Fruit fly (Drosophila melanogaster) ovary, adult (tissue): ENCODE measurements around the gene CG14507.

Experiments
- CG17801 ChIP-seq: fragments of 200-800 bp; optimal IDR thresholded peaks from 2 replicates; lab custom pipeline; 2019; ENCODE audit warnings: missing biosample characterization, mild to moderate bottlenecking, missing genetic modification characterization, moderate library complexity; ENCODE audit not compliant: partially characterized antibody

The CG14507 gene

DNA sequence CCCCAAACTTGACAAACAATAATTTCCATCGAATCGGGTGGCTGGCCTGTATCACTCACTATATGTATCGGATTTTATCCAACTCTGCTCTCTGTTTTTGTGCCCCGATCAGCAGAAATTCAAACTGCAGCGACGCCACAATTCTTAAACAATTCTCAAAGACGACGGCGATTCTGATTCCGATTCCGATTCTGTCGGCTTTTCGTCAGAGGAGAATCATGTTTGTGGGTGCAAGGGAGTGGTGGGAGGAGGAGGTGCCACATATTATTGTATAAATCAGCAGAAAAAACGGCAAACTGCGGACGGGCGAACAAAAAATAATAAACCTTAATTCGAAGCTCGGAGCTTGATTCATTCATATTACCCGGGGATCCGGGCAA lies 11.1 kb downstream of the CG14507 start:
- TF ChIP-seq CG17801 (GFP tag; lab: Kevin White, UChicago): no peak

DNA sequence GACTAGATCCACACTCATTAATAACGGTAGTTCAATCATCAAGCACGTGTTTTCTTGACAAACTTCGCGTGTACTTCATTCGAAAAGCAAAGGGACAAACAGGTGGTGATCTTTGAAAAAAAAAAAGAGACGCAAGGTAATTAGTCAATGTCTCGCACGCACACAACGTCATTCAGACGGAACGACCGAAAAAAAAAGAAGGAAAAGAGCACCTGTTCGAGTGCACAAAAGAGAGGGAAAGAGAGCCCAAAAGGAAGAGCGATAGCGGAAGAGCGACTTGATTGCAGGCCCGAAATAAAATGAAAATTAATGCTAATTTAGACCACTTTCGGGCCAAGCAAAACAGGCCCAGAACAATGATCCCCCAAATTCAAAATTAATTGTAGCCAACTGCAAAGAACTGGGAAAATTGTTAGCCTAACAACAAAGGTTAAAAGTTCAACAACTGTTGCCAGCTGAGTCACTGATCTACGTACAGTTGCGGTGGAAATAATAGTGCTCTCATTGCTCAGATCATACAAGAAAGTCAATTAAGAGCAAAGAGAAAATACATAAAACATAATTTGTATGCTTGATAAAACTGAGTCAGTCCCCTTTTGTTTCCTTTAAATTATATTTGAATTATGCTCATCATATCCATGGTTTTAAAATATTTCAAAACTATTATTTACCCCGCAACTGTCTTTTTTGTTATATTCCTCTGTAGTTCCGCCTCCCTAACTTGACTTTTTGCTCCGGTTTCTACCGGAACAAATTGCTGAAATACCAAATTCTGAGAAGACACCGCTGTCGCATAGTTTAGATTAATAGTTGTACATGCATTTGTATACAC lies 11.7 kb downstream of the CG14507 start:
- no peak for TF ChIP-seq CG17801 (GFP tag; lab: Kevin White, UChicago)

DNA sequence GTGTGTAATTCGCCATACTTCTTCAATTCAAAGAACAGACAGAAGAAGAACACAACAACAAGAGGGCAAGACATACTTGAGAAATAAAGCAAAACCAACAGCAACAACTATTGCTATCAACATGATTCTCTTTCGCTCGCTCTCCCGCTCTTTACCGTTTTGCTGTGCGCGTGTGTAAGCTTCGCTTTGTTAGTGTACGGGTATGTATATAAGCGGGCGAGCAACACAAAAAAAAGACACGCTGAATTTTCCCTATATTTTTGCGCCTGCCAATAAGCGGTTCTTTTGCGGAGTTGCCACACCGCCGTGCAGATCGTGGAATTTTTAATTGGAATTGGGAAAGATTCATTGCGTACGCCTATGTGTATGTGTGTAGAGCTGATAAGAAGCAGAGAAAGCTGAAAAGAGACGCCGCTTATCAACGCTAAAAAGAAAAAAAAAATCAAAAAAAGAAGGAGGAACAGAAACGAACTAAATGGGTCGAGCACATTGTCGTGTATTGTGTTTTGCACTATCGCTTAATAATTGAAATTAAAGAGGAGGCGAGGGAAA lies 12.5 kb downstream of the CG14507 start:
- TF ChIP-seq CG17801 (GFP tag; lab: Kevin White, UChicago): peak; percentile 77

DNA sequence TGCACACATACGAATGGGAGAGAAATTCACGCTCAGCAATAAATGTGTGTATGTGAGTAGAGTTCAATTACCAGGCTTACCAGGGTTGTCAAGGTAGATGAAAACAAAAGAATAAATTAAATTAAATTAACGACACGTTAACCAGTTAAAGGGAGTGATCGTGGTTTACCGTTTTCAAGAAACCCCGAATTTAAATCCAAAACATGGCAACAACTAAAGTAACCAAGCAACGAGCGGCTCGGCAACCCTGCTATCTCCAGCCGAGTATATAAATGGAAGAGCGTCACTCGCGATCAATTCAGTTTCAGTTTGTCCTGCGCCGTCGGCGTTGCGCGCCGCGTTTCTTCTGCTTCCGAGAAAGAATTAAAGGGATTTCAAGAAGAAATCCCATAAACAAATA lies 13.3 kb downstream of the CG14507 start:
- TF ChIP-seq CG17801 (GFP tag; lab: Kevin White, UChicago): peak; percentile 100

DNA sequence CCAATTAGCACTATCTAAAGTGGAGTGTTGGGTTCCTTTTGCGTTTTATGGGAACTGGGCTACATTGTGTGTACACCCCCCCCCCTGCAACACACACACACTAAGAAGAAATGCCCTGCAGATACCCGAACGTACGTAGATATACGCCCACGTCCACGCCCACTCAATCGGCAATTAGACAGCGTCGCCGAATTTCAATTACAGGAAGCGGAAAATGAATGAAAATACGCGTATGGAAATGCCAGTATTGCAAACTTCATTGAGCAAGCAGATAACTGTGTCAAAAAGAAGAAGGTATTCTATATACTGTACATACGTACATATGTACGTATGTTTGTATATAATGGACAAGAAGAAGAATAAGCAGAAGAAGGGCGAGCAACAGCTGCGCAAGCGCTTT lies 14.1 kb downstream of the CG14507 start:
- TF ChIP-seq CG17801 (GFP tag; lab: Kevin White, UChicago): no peak

DNA sequence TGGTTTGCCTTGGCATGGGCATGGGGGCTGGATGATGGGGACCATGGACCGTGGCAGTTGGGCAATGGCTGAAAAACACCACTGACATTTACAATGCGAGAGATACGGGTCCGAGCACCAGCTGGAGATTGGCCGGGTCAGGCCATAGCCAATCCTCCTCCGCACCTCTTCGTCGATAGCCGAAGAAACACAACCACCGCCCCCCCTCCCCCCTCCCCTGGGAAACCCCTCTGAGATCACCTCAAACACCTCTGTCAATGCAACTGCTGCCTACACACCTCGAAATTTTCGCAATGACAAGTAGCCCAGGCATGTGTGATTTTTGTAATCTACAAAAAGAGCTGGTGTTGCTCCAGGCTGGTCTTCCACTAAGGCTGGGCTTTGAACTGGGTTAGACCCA lies 15.0 kb downstream of the CG14507 start:
- no peak for TF ChIP-seq CG17801 (GFP tag; lab: Kevin White, UChicago)

DNA sequence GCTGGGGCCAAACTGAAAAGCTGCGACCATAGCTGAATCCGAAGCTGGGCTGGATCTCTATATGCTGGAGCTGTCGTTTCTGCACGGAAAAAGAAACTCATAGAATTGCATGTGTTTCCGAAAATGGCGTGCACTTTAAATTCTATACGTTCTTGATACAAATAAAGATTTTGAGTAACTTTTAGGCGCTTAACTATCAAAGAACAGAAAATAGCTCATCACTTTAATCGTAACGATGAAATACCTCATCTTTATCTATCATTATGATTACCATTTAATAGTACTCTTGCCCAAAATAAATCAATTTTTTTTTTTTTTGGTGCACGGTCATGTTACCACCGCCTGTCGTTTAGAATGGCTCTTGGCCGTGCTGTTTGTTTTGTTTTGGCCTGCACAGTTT lies 15.8 kb downstream of the CG14507 start:
- no peak for TF ChIP-seq CG17801 (GFP tag; lab: Kevin White, UChicago)

DNA sequence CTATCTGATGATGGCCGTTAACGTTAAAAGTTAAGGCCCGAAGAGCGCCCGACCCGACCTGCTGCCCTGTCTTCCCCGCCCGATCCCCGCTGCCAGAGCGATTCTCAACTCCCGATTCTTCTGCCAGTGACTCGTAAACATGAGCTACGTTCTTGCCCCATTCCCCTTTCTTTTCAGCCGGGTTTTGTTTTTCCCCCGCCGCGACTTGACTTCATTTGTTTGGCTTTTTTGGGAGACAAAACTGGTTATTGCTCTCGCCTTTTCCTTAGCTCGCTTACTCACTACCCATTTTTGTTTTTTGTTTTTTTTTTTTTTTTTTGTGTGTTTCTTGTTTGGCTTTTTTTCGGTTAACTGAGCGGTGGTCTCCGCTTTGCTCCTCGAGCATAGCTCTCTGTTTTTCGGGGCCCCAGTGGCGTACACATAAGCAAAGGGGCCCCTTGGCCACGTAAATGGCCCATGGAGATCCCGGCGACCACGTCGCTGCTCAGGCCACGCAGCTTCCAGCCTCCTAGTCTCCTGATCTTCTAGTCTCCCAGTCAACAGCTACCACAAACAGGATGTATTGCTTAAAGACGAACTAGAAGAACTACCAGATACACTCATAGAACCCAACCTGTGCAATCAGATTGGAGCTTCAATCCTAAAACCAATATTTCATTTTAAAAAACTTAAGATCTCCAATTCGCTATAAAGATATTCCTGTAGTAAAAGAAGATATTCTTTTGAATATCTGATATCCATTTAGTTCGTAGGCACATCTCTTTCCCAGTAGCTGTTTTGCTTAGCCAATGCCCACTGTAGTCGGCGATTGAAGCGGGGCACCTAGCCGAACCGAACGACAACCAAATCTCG lies 16.8 kb downstream of the CG14507 start:
- no peak for TF ChIP-seq CG17801 (GFP tag; lab: Kevin White, UChicago)

DNA sequence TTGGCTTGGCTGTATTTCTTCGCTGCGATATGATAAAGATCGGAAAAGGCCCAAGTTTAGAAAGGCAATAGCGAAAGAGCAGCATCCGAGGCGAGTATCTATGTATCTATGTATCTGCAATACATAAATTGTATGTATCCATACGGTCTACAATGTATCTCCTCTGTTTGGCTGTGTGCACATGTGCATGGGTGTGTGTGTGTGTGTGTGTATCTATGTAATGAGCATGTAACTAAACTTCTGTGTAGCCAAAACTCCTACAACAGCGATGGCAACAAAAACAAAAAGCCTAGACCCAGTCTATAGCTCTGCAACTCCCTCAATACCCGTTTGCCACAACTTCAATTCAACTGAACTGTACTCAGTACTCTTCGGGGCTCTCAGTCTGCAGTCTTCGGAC lies 17.4 kb downstream of the CG14507 start:
- no peak for TF ChIP-seq CG17801 (GFP tag; lab: Kevin White, UChicago)

DNA sequence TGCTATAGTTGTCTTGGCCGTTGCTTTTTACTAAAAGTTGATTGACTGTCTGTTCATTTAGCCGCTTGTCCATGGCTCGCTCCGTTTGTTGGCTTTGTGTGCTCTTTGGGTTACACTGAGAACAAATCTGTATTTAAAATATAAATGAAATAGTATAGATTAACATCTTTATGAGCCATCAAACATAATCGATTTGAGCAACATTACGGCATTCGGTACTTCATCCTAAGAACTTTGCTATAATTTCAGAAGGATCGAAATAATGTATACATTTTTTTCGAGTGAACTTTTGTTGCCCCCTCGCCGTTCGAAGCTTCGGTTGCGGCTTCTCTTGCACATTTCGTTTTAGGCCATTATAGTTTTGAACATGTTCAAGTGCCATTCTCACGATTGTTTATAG lies 19.5 kb downstream of the CG14507 start:
- TF ChIP-seq CG17801 (GFP tag; lab: Kevin White, UChicago): peak; percentile 45

DNA sequence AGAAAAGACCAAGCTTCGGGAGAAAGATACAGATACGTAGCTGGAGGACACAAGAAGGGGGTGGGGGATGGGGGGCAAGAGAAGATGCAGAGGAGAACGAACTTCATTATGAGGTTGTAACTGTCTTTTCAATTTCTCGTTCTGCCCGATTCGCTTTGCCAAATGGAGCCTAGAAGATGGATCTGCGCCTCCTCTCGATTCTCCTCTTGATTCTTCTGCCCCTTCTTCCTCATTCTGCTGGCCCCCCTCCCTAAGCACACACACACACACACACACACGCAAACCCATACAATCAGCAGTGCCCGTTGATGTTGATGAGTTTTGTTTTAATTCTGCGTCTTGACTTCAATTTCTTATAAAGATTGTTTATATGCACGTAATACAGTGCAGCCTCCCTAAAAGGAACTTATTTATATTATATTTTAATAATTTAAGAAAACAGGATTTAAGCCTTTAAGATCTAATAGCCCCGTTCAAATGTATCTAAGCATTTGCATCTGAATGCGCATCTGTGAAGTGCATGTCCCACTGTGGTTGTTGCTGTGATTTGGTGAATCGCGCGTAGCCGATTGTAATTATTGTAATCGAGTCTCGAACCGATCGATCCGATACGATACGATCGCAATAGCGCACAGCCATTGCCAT lies 20.4 kb downstream of the CG14507 start:
- TF ChIP-seq CG17801 (GFP tag; lab: Kevin White, UChicago): peak; percentile 73

DNA sequence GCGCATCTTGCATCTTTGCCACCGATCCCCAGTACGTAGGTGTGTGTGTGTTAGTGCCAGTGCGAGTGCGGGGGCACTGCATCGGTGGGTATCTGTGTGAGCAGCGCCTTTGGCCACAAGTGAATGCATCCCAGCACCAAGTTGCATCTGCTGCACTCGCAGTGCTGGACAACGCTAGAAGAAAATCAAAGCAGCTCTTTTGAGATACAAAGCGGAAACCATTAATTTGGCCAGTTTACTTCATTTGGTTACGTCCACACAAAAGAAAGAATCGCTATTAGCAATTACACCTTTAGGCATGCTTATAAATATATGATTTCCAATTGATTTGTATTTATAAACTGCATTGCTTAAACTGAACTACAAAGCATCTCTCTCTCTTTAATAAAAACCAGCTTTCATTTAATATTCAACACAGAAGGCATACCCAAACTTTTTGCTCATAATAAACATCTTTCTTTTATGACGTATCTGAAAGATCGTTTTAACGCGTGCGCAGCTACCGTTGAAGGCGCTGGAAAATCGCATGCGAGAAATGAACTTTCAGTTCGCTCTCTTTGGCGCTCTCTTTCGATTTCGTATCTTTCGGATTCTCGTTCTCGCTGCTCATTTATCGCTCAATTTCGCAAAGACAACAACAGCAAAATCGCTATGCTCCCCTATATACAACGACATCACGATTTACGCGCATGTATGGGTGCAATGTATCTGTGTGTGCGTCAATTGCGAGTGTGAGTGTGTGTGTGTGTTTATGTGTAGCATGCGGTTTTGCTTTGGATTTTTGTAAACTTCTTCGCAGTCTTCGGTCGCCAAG lies 21.1 kb downstream of the CG14507 start:
- no peak for TF ChIP-seq CG17801 (GFP tag; lab: Kevin White, UChicago)

DNA sequence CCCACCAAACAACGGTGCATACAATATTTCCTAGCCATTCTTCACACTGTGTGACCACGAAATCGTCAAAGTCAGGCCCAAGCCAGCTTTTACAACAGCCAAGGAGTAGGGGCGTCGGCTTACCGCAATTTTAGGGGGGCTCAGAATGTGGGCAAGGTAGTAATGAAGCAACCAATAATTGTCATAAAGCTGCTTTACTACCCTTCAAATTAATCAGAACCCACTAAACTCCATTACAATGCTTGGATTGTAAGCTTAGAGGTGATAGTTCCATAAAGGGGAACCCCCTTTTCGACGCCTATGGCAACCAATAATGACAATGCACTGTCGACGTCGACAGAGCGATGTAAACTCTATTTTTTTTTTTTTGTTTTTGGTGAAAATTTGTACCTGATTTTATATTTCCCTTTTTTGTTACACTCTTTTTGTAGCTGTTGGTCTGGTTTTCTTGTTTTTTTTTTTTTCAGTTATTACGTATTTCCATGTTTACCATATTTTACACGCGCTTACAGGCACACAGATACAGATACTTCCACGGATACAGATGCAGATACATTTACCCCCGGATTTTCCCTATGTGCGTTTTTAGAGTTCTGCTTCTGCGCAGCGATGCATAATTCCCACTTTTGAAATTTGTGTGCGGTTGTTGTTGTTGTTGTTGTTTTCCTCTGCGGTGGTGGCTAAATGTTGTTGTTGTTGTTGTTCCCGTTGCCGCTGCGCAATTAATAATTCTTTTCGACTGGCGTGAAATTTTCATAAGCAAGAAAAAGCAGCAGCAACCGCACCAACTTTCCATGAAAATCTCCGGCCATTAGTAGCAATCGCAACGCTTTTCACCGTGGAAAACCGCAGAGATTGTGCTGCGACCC lies 22.7 kb downstream of the CG14507 start:
- no peak for TF ChIP-seq CG17801 (GFP tag; lab: Kevin White, UChicago)
